Worm (Caenorhabditis elegans) whole organism, L3 larva: ENCODE data around the gene Y47D7A.18.

Experiments
- ceh-28 ChIP-seq: fragments of 150-350 bp; optimal IDR thresholded peaks from 2 replicates; lab custom pipeline; 2014; ENCODE audit warnings: missing biosample characterization, missing genetic modification reagents, missing genetic modification characterization
- elt-2 ChIP-seq: sonication (generic microtip); optimal IDR thresholded peaks from 2 replicates; lab custom pipeline; 2016; ENCODE audit warnings: missing genetic modification reagents, mild to moderate bottlenecking, missing genetic modification characterization, missing compliant biosample characterization
- lin-15B ChIP-seq: fragments of 150-350 bp; optimal IDR thresholded peaks from 2 replicates; lab custom pipeline; 2014; ENCODE audit warnings: missing biosample characterization, missing genetic modification characterization
- nhr-23 ChIP-seq: fragments of 150-350 bp; optimal IDR thresholded peaks from 2 replicates; lab custom pipeline; 2014; ENCODE audit warnings: missing biosample characterization, missing genetic modification reagents, missing genetic modification characterization
- nhr-28 ChIP-seq: fragments of 150-350 bp; optimal IDR thresholded peaks from 2 replicates; lab custom pipeline; 2014; ENCODE audit warnings: missing biosample characterization, missing genetic modification characterization
- unc-62 ChIP-seq: fragments of 150-350 bp; sonication (generic microtip); optimal IDR thresholded peaks from 4 replicates; lab custom pipeline; 2014; ENCODE audit warnings: missing biosample characterization, missing genetic modification reagents, missing genetic modification characterization

ce11 chrV:4371309-4371933 is 45.2 kb downstream of the Y47D7A.18 start, which contains the start of the genes gmpr-1 and fipp-1:
- TF ChIP-seq nhr-23 (peak; percentile 69), unc-62 (GFP tag; lab: Kevin White, UChicago) (no peak), nhr-28 (tag; lab: Kevin White, UChicago) (no peak), lin-15B (tag; lab: Kevin White, UChicago) (peak; percentile 61), elt-2 (tag; lab: Kevin White, UChicago) (peak; percentile 74), ceh-28 (tag; lab: Kevin White, UChicago) (no peak)
